Fruit fly (Drosophila melanogaster) whole organism, wandering third instar larva: ENCODE data around the gene mtd.

Experiments
- Abd-B ChIP-seq: fragments of >200 bp; optimal IDR thresholded peaks from 2 replicates; lab custom pipeline; 2017; ENCODE audit warnings: missing biosample characterization, missing genetic modification characterization
- CG9705 ChIP-seq: fragments of 200-800 bp; sonication (Bioruptor generic); optimal IDR thresholded peaks from 2 replicates; lab custom pipeline; 2018; ENCODE audit warnings: missing biosample characterization, mild to moderate bottlenecking, missing genetic modification characterization
- Dfd ChIP-seq: fragments of >200 bp; optimal IDR thresholded peaks from 2 replicates; lab custom pipeline; 2017; ENCODE audit warnings: missing biosample characterization, missing genetic modification characterization
- Dif ChIP-seq: fragments of 200-275, 200-300 bp; sonication (Bioruptor generic); optimal IDR thresholded peaks from 2 replicates; lab custom pipeline; 2018; ENCODE audit warnings: missing biosample characterization, missing genetic modification characterization; ENCODE audit not compliant: partially characterized antibody
- GATAd ChIP-seq: sonication (Bioruptor generic); optimal IDR thresholded peaks from 2 replicates; lab custom pipeline; 2016; ENCODE audit warnings: missing biosample characterization, missing genetic modification characterization
- HLH106 ChIP-seq: fragments of 200-800 bp; optimal IDR thresholded peaks from 3 replicates; lab custom pipeline; 2019; ENCODE audit warnings: missing biosample characterization, mild to moderate bottlenecking, missing genetic modification characterization, moderate library complexity
- Hr78 ChIP-seq: fragments of >200 bp; optimal IDR thresholded peaks from 2 replicates; lab custom pipeline; 2017; ENCODE audit warnings: missing biosample characterization, missing genetic modification characterization
- Hr83 ChIP-seq: fragments of 200-300 bp; sonication (Bioruptor generic); optimal IDR thresholded peaks from 2 replicates; lab custom pipeline; 2016; ENCODE audit warnings: missing biosample characterization, mild to moderate bottlenecking, missing genetic modification characterization, moderate library complexity; ENCODE audit not compliant: poor library complexity, severe bottlenecking
- Jra ChIP-seq: sonication (Bioruptor generic); optimal IDR thresholded peaks from 2 replicates; lab custom pipeline; 2016; ENCODE audit warnings: missing biosample characterization, missing genetic modification characterization
- Mio ChIP-seq: sonication (Bioruptor generic); optimal IDR thresholded peaks from 2 replicates; lab custom pipeline; 2016; ENCODE audit warnings: missing biosample characterization, missing genetic modification characterization
- Myc ChIP-seq: fragments of >200 bp; optimal IDR thresholded peaks from 2 replicates; lab custom pipeline; 2017
- N ChIP-seq: fragments of >200 bp; optimal IDR thresholded peaks from 2 replicates; lab custom pipeline; 2018; ENCODE audit warnings: missing biosample characterization, missing external identifiers, missing genetic modification characterization
- OdsH ChIP-seq: fragments of 200-800 bp; sonication (Bioruptor generic); optimal IDR thresholded peaks from 2 replicates; lab custom pipeline; 2016; ENCODE audit warnings: missing biosample characterization, mild to moderate bottlenecking, missing genetic modification characterization
- Rel ChIP-seq, 2 experiments: fragments of 200-800 bp; sonication (Bioruptor generic) in 1 of 2; optimal IDR thresholded peaks; 2 replicates in 1 of 2; 3 replicates in 1 of 2; lab custom pipeline; 2016 to 2019; ENCODE audit warnings: mild to moderate bottlenecking in 2 of 2, missing biosample characterization in 2 of 2, missing genetic modification characterization in 2 of 2, moderate library complexity in 1 of 2
- Sp1 ChIP-seq: fragments of 200-800 bp; sonication (Bioruptor generic); optimal IDR thresholded peaks from 3 replicates; lab custom pipeline; 2019; ENCODE audit warnings: missing biosample characterization, mild to moderate bottlenecking, missing genetic modification characterization, moderate library complexity
- Vsx2 ChIP-seq: fragments of 200-300, 225-300 bp; sonication (Bioruptor generic); optimal IDR thresholded peaks from 2 replicates; lab custom pipeline; 2018; ENCODE audit warnings: missing biosample characterization, missing genetic modification characterization; ENCODE audit not compliant: partially characterized antibody
- br ChIP-seq: fragments of 200-800 bp; sonication (Bioruptor generic); optimal IDR thresholded peaks from 2 replicates; lab custom pipeline; 2016; ENCODE audit warnings: missing biosample characterization, missing genetic modification characterization
- brk ChIP-seq: fragments of 200-800 bp; sonication (Bioruptor generic); optimal IDR thresholded peaks from 2 replicates; lab custom pipeline; 2016; ENCODE audit warnings: missing biosample characterization, mild to moderate bottlenecking, missing genetic modification characterization
- dmrt93B ChIP-seq: fragments of 200-800 bp; sonication (Bioruptor generic); optimal IDR thresholded peaks from 2 replicates; lab custom pipeline; 2018; ENCODE audit warnings: missing biosample characterization, mild to moderate bottlenecking, missing genetic modification characterization
- dsf ChIP-seq: sonication (Bioruptor generic); optimal IDR thresholded peaks from 2 replicates; lab custom pipeline; 2016; ENCODE audit warnings: missing biosample characterization, missing genetic modification characterization, borderline replicate concordance
- ey ChIP-seq: fragments of 200-800 bp; sonication (Bioruptor generic); optimal IDR thresholded peaks from 2 replicates; lab custom pipeline; 2016; ENCODE audit warnings: missing biosample characterization, missing genetic modification characterization
- foxo ChIP-seq, 2 experiments: fragments of 200-800 bp; sonication (Bioruptor generic); optimal IDR thresholded peaks; 2 replicates in 1 of 2; 3 replicates in 1 of 2; lab custom pipeline; 2016 to 2017; ENCODE audit warnings: missing biosample characterization in 2 of 2, missing genetic modification characterization in 2 of 2
- fru ChIP-seq: fragments of 200-800 bp; sonication (Bioruptor generic); optimal IDR thresholded peaks from 3 replicates; lab custom pipeline; 2016; ENCODE audit warnings: missing biosample characterization, mild to moderate bottlenecking, missing genetic modification characterization
- jim ChIP-seq: fragments of 175-275, 200-325 bp; sonication (Bioruptor generic); optimal IDR thresholded peaks from 2 replicates; lab custom pipeline; 2016; ENCODE audit warnings: missing biosample characterization, mild to moderate bottlenecking, missing genetic modification characterization
- lola ChIP-seq: fragments of >200 bp; optimal IDR thresholded peaks from 2 replicates; lab custom pipeline; 2017; ENCODE audit warnings: missing biosample characterization, missing genetic modification characterization
- pan ChIP-seq: fragments of >200 bp; optimal IDR thresholded peaks from 2 replicates; lab custom pipeline; 2017
- psq ChIP-seq: fragments of 200-800 bp; sonication (Bioruptor generic); optimal IDR thresholded peaks from 3 replicates; lab custom pipeline; 2017; ENCODE audit warnings: missing biosample characterization, mild to moderate bottlenecking, missing genetic modification characterization, moderate library complexity
- sage ChIP-seq: fragments of 200-800 bp; sonication (Bioruptor generic); optimal IDR thresholded peaks from 2 replicates; lab custom pipeline; 2016; ENCODE audit warnings: missing biosample characterization, mild to moderate bottlenecking, missing genetic modification characterization
- sv ChIP-seq: fragments of 200-800 bp; sonication (Bioruptor generic); optimal IDR thresholded peaks from 3 replicates; lab custom pipeline; 2016; ENCODE audit warnings: missing biosample characterization, missing genetic modification characterization
- tai ChIP-seq: sonication (Bioruptor generic); optimal IDR thresholded peaks from 2 replicates; lab custom pipeline; 2016; ENCODE audit warnings: missing biosample characterization, missing genetic modification characterization
- usp ChIP-seq: fragments of >200 bp; optimal IDR thresholded peaks from 2 replicates; lab custom pipeline; 2017; ENCODE audit warnings: missing biosample characterization, missing genetic modification characterization

mtd gene

dm6 chr3R:5317654-5318129, 32.6 kb downstream of the mtd start:
- no peak for TF ChIP-seq brk (GFP tag; lab: Kevin White, UChicago)
- TF ChIP-seq CG9705 (GFP tag; lab: Kevin White, UChicago) = no peak
- peak; percentile 82 for TF ChIP-seq psq
- TF ChIP-seq HLH106 (tag; lab: Kevin White, UChicago) = no peak

DNA sequence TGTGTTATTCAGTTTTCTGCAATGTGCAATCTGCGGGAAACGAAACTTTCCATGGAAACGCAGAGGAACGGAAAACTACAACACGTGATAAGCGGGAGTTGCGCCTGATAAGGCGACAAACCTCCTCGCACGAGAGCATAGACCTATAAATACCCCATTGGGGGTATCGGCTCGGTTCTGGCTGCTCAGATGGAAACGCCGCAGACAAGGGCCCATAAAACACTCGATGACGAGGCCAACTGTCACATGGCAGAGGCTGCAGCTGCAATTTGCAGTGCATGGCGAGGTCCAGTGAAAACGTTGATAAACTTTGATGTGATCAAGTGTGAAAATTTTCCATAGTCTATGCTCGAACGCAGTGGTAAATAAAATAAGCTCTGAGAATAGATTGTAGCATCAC, 33.5 kb downstream of the mtd start:
- TF ChIP-seq Rel (GFP tag; optimal IDR thresholded peaks at IDR 0.05; lab: Kevin White, UChicago) (no peak), Rel (tag; optimal IDR thresholded peaks at IDR 0.05; lab: Kevin White, UChicago) (no peak), Abd-B (GFP tag; lab: Kevin White, UChicago) (no peak), lola (no peak), psq (no peak), Vsx2 (GFP tag; lab: Kevin White, UChicago) (no peak), brk (GFP tag; lab: Kevin White, UChicago) (no peak), tai (no peak), dmrt93B (GFP tag; lab: Kevin White, UChicago) (no peak), fru (GFP tag; lab: Kevin White, UChicago) (no peak), pan (lab: Kevin White, UChicago) (no peak), N (GFP tag; lab: Kevin White, UChicago) (no peak), jim (no peak), HLH106 (tag; lab: Kevin White, UChicago) (no peak), Myc (lab: Kevin White, UChicago) (no peak), Mio (GFP tag; lab: Kevin White, UChicago) (no peak)

- TF ChIP-seq dsf (GFP tag; lab: Kevin White, UChicago) (no peak), GATAd (GFP tag; lab: Kevin White, UChicago) (no peak), HLH106 (tag; lab: Kevin White, UChicago) (no peak), pan (lab: Kevin White, UChicago) (no peak), Hr78 (no peak), Dfd (no peak), tai (no peak), N (GFP tag; lab: Kevin White, UChicago) (no peak), usp (GFP tag; lab: Kevin White, UChicago) (no peak), Dif (GFP tag; lab: Kevin White, UChicago) (no peak), CG9705 (GFP tag; lab: Kevin White, UChicago) (no peak), fru (GFP tag; lab: Kevin White, UChicago) (no peak), sage (GFP tag; lab: Kevin White, UChicago) (no peak), Hr83 (GFP tag; lab: Kevin White, UChicago) (no peak), jim (no peak), foxo (GFP tag; optimal IDR thresholded peaks at IDR 0.05; lab: Kevin White, UChicago) (no peak), Abd-B (GFP tag; lab: Kevin White, UChicago) (no peak), br (GFP tag; lab: Kevin White, UChicago) (no peak), Rel (GFP tag; optimal IDR thresholded peaks at IDR 0.05; lab: Kevin White, UChicago) (no peak), Rel (tag; optimal IDR thresholded peaks at IDR 0.05; lab: Kevin White, UChicago) (no peak)
These were observed 34.4 kb downstream of the mtd start for dm6 chr3R:5315871-5316270.

dm6 chr3R:5315050-5315643, 35.1 kb downstream of the mtd start:
- TF ChIP-seq pan (lab: Kevin White, UChicago) (no peak), ey (GFP tag; lab: Kevin White, UChicago) (no peak), jim (no peak), dsf (GFP tag; lab: Kevin White, UChicago) (no peak), fru (GFP tag; lab: Kevin White, UChicago) (no peak), CG9705 (GFP tag; lab: Kevin White, UChicago) (no peak), Sp1 (no peak), lola (no peak), Jra (GFP tag; lab: Kevin White, UChicago) (no peak), sv (GFP tag; lab: Kevin White, UChicago) (no peak), OdsH (GFP tag; lab: Kevin White, UChicago) (no peak), Abd-B (GFP tag; lab: Kevin White, UChicago) (no peak), foxo (GFP tag; optimal IDR thresholded peaks at IDR 0.05; lab: Kevin White, UChicago) (no peak), Vsx2 (GFP tag; lab: Kevin White, UChicago) (no peak), Mio (GFP tag; lab: Kevin White, UChicago) (no peak), N (GFP tag; lab: Kevin White, UChicago) (no peak)
